ENCODE assay signal across 1 fruit fly cellular context in the genomic region with DNA sequence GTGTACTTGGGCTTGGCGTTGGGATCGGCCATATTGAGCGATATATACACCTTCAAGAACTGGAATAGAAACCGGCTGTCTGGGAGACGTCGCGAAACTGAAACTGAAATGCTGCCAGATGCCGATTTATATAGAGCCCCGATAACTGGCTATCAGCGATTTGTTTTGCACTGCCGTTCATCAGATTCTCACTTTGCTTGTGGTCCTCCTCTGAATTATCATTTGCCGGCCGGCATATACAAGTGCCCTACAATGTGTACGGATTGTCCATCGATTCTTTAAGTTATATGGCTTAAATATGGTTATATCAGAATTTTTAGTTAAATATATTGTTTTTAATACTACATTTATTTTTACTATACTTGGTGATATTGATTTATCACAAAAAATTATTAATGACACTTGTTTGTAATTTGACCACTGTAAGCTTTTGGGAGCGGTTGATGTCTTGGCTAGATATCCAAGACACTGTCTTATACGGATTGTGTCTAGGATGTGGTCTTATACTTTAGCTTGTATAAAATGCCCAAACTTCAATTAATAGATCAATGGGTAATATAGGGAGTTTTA.
TF ChIP-seq lines count a peak whose summit lies in the region.

A gene (minus strand): TSS at position 106 of the 570 bp plus-strand sequence.

TF ChIP-seq in whole organism, embryonic, 481 proteins besides CTCF, POLR2A, EP300 and RAD21 (continued from another document and continues in another):
- TF ChIP-seq CG14050 (GFP tag; IDR thresholded peaks at IDR 0.05; lab: Robert Waterston, UW) (peak; percentile 55; the same call in 2 of the 3 replicates), Doc3 (GFP tag; IDR thresholded peaks at IDR 0.05; lab: Robert Waterston, UW; ENCODE audit: partially characterized antibody) (no peak), Med (GFP tag; lab: Kevin White, UChicago) (peak; percentile 84), peb (GFP tag; IDR thresholded peaks at IDR 0.05; lab: Robert Waterston, UW) (no peak), C15 (GFP tag; IDR thresholded peaks at IDR 0.05; lab: Robert Waterston, UW) (no peak), gce (GFP tag; IDR thresholded peaks at IDR 0.05; lab: Robert Waterston, UW) (no peak), abd-A (tag; optimal IDR thresholded peaks at IDR 0.05; lab: Kevin White, UChicago) (no peak), E2f1 (GFP tag; IDR thresholded peaks at IDR 0.05; lab: Robert Waterston, UW) (no peak), CG12391 (tag; optimal IDR thresholded peaks at IDR 0.05; lab: Kevin White, UChicago) (peak; percentile 41), Sry-δ (GFP tag; optimal IDR thresholded peaks at IDR 0.05; lab: Kevin White, UChicago) (no peak), CG6272 (GFP tag; IDR thresholded peaks at IDR 0.05; lab: Robert Waterston, UW) (no peak), pb (GFP tag; optimal IDR thresholded peaks at IDR 0.05; lab: Kevin White, UChicago) (no peak), CG5180 (GFP tag; optimal IDR thresholded peaks at IDR 0.05; lab: Kevin White, UChicago) (no peak), unpg (GFP tag; optimal IDR thresholded peaks at IDR 0.05; lab: Kevin White, UChicago) (peak; percentile 52), prd (optimal IDR thresholded peaks at IDR 0.05; lab: Kevin White, UChicago) (no peak), prd (GFP tag; IDR thresholded peaks at IDR 0.05; lab: Robert Waterston, UW) (peak; percentile 26; the same call in 1 of the 3 replicates), stc (GFP tag; IDR thresholded peaks at IDR 0.05; lab: Robert Waterston, UW) (no peak; the same call in 1 of the 2 replicates), grn (GFP tag; optimal IDR thresholded peaks at IDR 0.05; lab: Kevin White, UChicago) (no peak), CG1647 (GFP tag; optimal IDR thresholded peaks at IDR 0.05; lab: Kevin White, UChicago) (no peak), mld (GFP tag; IDR thresholded peaks at IDR 0.05; lab: Robert Waterston, UW; ENCODE audit: partially characterized antibody) (no peak), CG12104 (GFP tag; optimal IDR thresholded peaks at IDR 0.05; lab: Kevin White, UChicago) (peak; percentile 34), Fer3 (tag; optimal IDR thresholded peaks at IDR 0.05; lab: Kevin White, UChicago) (peak; percentile 81), CG1024 (GFP tag; IDR thresholded peaks at IDR 0.05; lab: Robert Waterston, UW) (peak; percentile 41; the same call in 1 of the 2 replicates), CG3407 (GFP tag; optimal IDR thresholded peaks at IDR 0.05; lab: Kevin White, UChicago) (no peak), CG11504 (tag; optimal IDR thresholded peaks at IDR 0.05; lab: Kevin White, UChicago) (peak; percentile 70), CG16813 (GFP tag; IDR thresholded peaks at IDR 0.05; lab: Robert Waterston, UW; ENCODE audit: partially characterized antibody) (no peak), Chrac-16 (GFP tag; optimal IDR thresholded peaks at IDR 0.05; lab: Kevin White, UChicago) (no peak), Hey (tag; optimal IDR thresholded peaks at IDR 0.05; lab: Kevin White, UChicago) (no peak), CG8281 (tag; optimal IDR thresholded peaks at IDR 0.05; lab: Kevin White, UChicago) (no peak), Neu2 (GFP tag; optimal IDR thresholded peaks at IDR 0.05; lab: Kevin White, UChicago; ENCODE audit: borderline replicate concordance) (no peak), CG12299 (tag; optimal IDR thresholded peaks at IDR 0.05; lab: Kevin White, UChicago) (no peak), CG34224 (GFP tag; IDR thresholded peaks at IDR 0.05; lab: Robert Waterston, UW; ENCODE audit: partially characterized antibody) (no peak), ssp (GFP tag; IDR thresholded peaks at IDR 0.05; lab: Robert Waterston, UW) (no peak), CG14710 (tag; optimal IDR thresholded peaks at IDR 0.05; lab: Kevin White, UChicago) (no peak), otp (GFP tag; IDR thresholded peaks at IDR 0.05; lab: Robert Waterston, UW) (peak; percentile 24; the same call in 1 of the 3 replicates), pho (GFP tag; optimal IDR thresholded peaks at IDR 0.05; lab: Kevin White, UChicago) (no peak), CG11247 (GFP tag; IDR thresholded peaks at IDR 0.05; lab: Robert Waterston, UW) (peak; percentile 25; the same call in 1 of the 2 replicates), nmo (GFP tag; optimal IDR thresholded peaks at IDR 0.05; lab: Kevin White, UChicago) (peak; percentile 60), CG9609 (GFP tag; optimal IDR thresholded peaks at IDR 0.05; lab: Kevin White, UChicago) (no peak), klu (GFP tag; IDR thresholded peaks at IDR 0.05; lab: Robert Waterston, UW) (peak; percentile 31; the same call in 1 of the 2 replicates), CG2129 (GFP tag; IDR thresholded peaks at IDR 0.05; lab: Robert Waterston, UW; ENCODE audit: partially characterized antibody) (no peak), gt (GFP tag; IDR thresholded peaks at IDR 0.05; lab: Robert Waterston, UW) (no peak), luna (GFP tag; optimal IDR thresholded peaks at IDR 0.05; lab: Kevin White, UChicago) (no peak), nerfin-1 (tag; optimal IDR thresholded peaks at IDR 0.05; lab: Kevin White, UChicago) (no peak), crp (GFP tag; optimal IDR thresholded peaks at IDR 0.05; lab: Kevin White, UChicago) (no peak), CG11695 (GFP tag; IDR thresholded peaks at IDR 0.05; lab: Robert Waterston, UW) (peak; percentile 47; the same call in 1 of the 3 replicates), HLHmδ (GFP tag; optimal IDR thresholded peaks at IDR 0.05; lab: Kevin White, UChicago) (no peak), CG7271 (tag; optimal IDR thresholded peaks at IDR 0.05; lab: Kevin White, UChicago) (no peak), CG11723 (GFP tag; optimal IDR thresholded peaks at IDR 0.05; lab: Kevin White, UChicago) (no peak), CG10654 (GFP tag; optimal IDR thresholded peaks at IDR 0.05; lab: Kevin White, UChicago) (peak; percentile 8), CG6854 (GFP tag; optimal IDR thresholded peaks at IDR 0.05; lab: Kevin White, UChicago) (peak; percentile 24), ash1 (GFP tag; optimal IDR thresholded peaks at IDR 0.05; lab: Kevin White, UChicago) (no peak), pan (optimal IDR thresholded peaks at IDR 0.05; lab: Kevin White, UChicago) (no peak), pan (GFP tag; optimal IDR thresholded peaks at IDR 0.05 in 1 of 2, IDR thresholded peaks at IDR 0.05 in 1 of 2) (peak in 1 of 2 experiments; percentile 62), gcm2 (GFP tag; optimal IDR thresholded peaks at IDR 0.05; lab: Kevin White, UChicago) (no peak), CG7357 (GFP tag; IDR thresholded peaks at IDR 0.05; lab: Robert Waterston, UW) (no peak), Hand (GFP tag; optimal IDR thresholded peaks at IDR 0.05; lab: Kevin White, UChicago) (no peak), CG10147 (GFP tag; optimal IDR thresholded peaks at IDR 0.05; lab: Kevin White, UChicago) (peak; percentile 63), kay (GFP tag; optimal IDR thresholded peaks at IDR 0.05; lab: Kevin White, UChicago) (no peak), Xrp1 (GFP tag; IDR thresholded peaks at IDR 0.05; lab: Robert Waterston, UW) (peak; percentile 55), CG5953 (GFP tag; IDR thresholded peaks at IDR 0.05; lab: Robert Waterston, UW) (peak; percentile 65; the same call in 1 of the 2 replicates), gem (tag; optimal IDR thresholded peaks at IDR 0.05; lab: Kevin White, UChicago) (peak; percentile 77), Dip2 (GFP tag; IDR thresholded peaks at IDR 0.05; lab: Robert Waterston, UW) (no peak), CG10565 (GFP tag; optimal IDR thresholded peaks at IDR 0.05; lab: Kevin White, UChicago) (no peak), CG9215 (GFP tag; IDR thresholded peaks at IDR 0.05; lab: Robert Waterston, UW) (peak; percentile 55), dimm (GFP tag; IDR thresholded peaks at IDR 0.05; lab: Robert Waterston, UW) (no peak), Spps (tag; optimal IDR thresholded peaks at IDR 0.05; lab: Kevin White, UChicago) (no peak), dmrt99B (tag; optimal IDR thresholded peaks at IDR 0.05; lab: Kevin White, UChicago) (peak; percentile 53), Gug (GFP tag; IDR thresholded peaks at IDR 0.05; lab: Robert Waterston, UW) (peak; percentile 28; the same call in 2 of the 4 replicates), Meics (GFP tag; optimal IDR thresholded peaks at IDR 0.05; lab: Kevin White, UChicago) (peak; percentile 61), pros (GFP tag; optimal IDR thresholded peaks at IDR 0.05; lab: Kevin White, UChicago) (no peak), ftz-f1 (GFP tag; optimal IDR thresholded peaks at IDR 0.05; lab: Kevin White, UChicago) (no peak), dysf (GFP tag; IDR thresholded peaks at IDR 0.05; lab: Robert Waterston, UW) (peak; percentile 83), fd64A (GFP tag; optimal IDR thresholded peaks at IDR 0.05; lab: Kevin White, UChicago) (no peak), CG2712 (tag; optimal IDR thresholded peaks at IDR 0.05; lab: Kevin White, UChicago) (peak; percentile 28), wor (GFP tag; IDR thresholded peaks at IDR 0.05; lab: Robert Waterston, UW) (0 out of 2 replicates have a peak, but pooled peaks have one; percentile 29), CG6765 (GFP tag; optimal IDR thresholded peaks at IDR 0.05; lab: Kevin White, UChicago) (peak; percentile 23), bcd (GFP tag; optimal IDR thresholded peaks at IDR 0.05; lab: Kevin White, UChicago) (peak; percentile 37), Hmr (GFP tag; optimal IDR thresholded peaks at IDR 0.05; lab: Kevin White, UChicago) (peak; percentile 76), CG30431 (GFP tag; optimal IDR thresholded peaks at IDR 0.05; lab: Kevin White, UChicago) (no peak), Gsc (GFP tag; IDR thresholded peaks at IDR 0.05; lab: Robert Waterston, UW) (no peak), sug (tag; optimal IDR thresholded peaks at IDR 0.05; lab: Kevin White, UChicago) (peak; percentile 64), CG10267 (tag; optimal IDR thresholded peaks at IDR 0.05; lab: Kevin White, UChicago) (peak; percentile 16), CG34422 (GFP tag; IDR thresholded peaks at IDR 0.05; lab: Robert Waterston, UW) (peak; percentile 53; the same call in 1 of the 3 replicates), zen2 (GFP tag; IDR thresholded peaks at IDR 0.05; lab: Robert Waterston, UW; ENCODE audit: partially characterized antibody) (no peak), MESR4 (GFP tag; optimal IDR thresholded peaks at IDR 0.05; lab: Kevin White, UChicago) (no peak), CG6254 (GFP tag; optimal IDR thresholded peaks at IDR 0.05; lab: Kevin White, UChicago) (no peak), CG18764 (GFP tag; optimal IDR thresholded peaks at IDR 0.05; lab: Kevin White, UChicago) (no peak), CG10959 (GFP tag; IDR thresholded peaks at IDR 0.05; lab: Robert Waterston, UW) (no peak), CG1529 (GFP tag; optimal IDR thresholded peaks at IDR 0.05; lab: Kevin White, UChicago) (no peak), sr (GFP tag; IDR thresholded peaks at IDR 0.05; lab: Robert Waterston, UW) (no peak), Hr39 (optimal IDR thresholded peaks at IDR 0.05; lab: Kevin White, UChicago) (no peak), odd (GFP tag; optimal IDR thresholded peaks at IDR 0.05; lab: Kevin White, UChicago) (no peak), CG3065 (GFP tag; optimal IDR thresholded peaks at IDR 0.05; lab: Kevin White, UChicago) (no peak), CG6683 (GFP tag; optimal IDR thresholded peaks at IDR 0.05; lab: Kevin White, UChicago) (no peak), ase (GFP tag; IDR thresholded peaks at IDR 0.05; lab: Robert Waterston, UW) (no peak), Antp (GFP tag; optimal IDR thresholded peaks at IDR 0.05; lab: Kevin White, UChicago) (no peak), CG12071 (GFP tag; optimal IDR thresholded peaks at IDR 0.05; lab: Kevin White, UChicago) (peak; percentile 31), Doc2 (GFP tag; IDR thresholded peaks at IDR 0.05; lab: Robert Waterston, UW) (no peak), sd (tag; optimal IDR thresholded peaks at IDR 0.05; lab: Kevin White, UChicago) (no peak), ranshi (GFP tag; IDR thresholded peaks at IDR 0.05; lab: Robert Waterston, UW) (peak; percentile 84), slp2 (GFP tag; optimal IDR thresholded peaks at IDR 0.05; lab: Kevin White, UChicago) (no peak), slbo (GFP tag; IDR thresholded peaks at IDR 0.05; lab: Robert Waterston, UW) (peak; percentile 83), chm (GFP tag; IDR thresholded peaks at IDR 0.05; lab: Robert Waterston, UW) (no peak; the same call in 1 of the 2 replicates), Ravus (GFP tag; IDR thresholded peaks at IDR 0.05; lab: Robert Waterston, UW) (peak; percentile 20), Ets97D (GFP tag; optimal IDR thresholded peaks at IDR 0.05; lab: Kevin White, UChicago) (peak; percentile 26), schlank (tag; optimal IDR thresholded peaks at IDR 0.05; lab: Kevin White, UChicago) (peak; percentile 48), Myb (GFP tag; optimal IDR thresholded peaks at IDR 0.05; lab: Kevin White, UChicago) (no peak), trem (tag; optimal IDR thresholded peaks at IDR 0.05; lab: Kevin White, UChicago) (no peak), Optix (GFP tag; IDR thresholded peaks at IDR 0.05; lab: Robert Waterston, UW) (no peak), H15 (GFP tag; IDR thresholded peaks at IDR 0.05; lab: Robert Waterston, UW) (no peak), CG12219 (GFP tag; optimal IDR thresholded peaks at IDR 0.05; lab: Kevin White, UChicago) (no peak), CG8924 (tag; optimal IDR thresholded peaks at IDR 0.05; lab: Kevin White, UChicago) (peak; percentile 51), tap (tag; optimal IDR thresholded peaks at IDR 0.05; lab: Kevin White, UChicago) (no peak), Bteb2 (GFP tag; optimal IDR thresholded peaks at IDR 0.05; lab: Kevin White, UChicago) (no peak), sim (GFP tag; IDR thresholded peaks at IDR 0.05; lab: Robert Waterston, UW) (no peak), CG1832 (GFP tag; optimal IDR thresholded peaks at IDR 0.05; lab: Kevin White, UChicago) (no peak), CG3726 (GFP tag; IDR thresholded peaks at IDR 0.05; lab: Robert Waterston, UW) (no peak), corto (GFP tag; optimal IDR thresholded peaks at IDR 0.05; lab: Kevin White, UChicago) (peak; percentile 81), salm (tag; optimal IDR thresholded peaks at IDR 0.05; lab: Kevin White, UChicago) (no peak), Pdp1 (GFP tag; optimal IDR thresholded peaks at IDR 0.05; lab: Kevin White, UChicago) (peak in 1 of 2 experiments; percentile 2), tio (GFP tag; optimal IDR thresholded peaks at IDR 0.05; lab: Kevin White, UChicago) (no peak), fu2 (GFP tag; optimal IDR thresholded peaks at IDR 0.05; lab: Kevin White, UChicago) (no peak), fd3F (GFP tag; optimal IDR thresholded peaks at IDR 0.05; lab: Kevin White, UChicago) (peak; percentile 5), Hr78 (GFP tag; optimal IDR thresholded peaks at IDR 0.05; lab: Kevin White, UChicago) (no peak), CG8478 (optimal IDR thresholded peaks at IDR 0.05; lab: Kevin White, UChicago) (no peak), dmrt11E (tag; optimal IDR thresholded peaks at IDR 0.05; lab: Kevin White, UChicago) (no peak)
